Fruit fly (Drosophila melanogaster): ENCODE data around the gene CG17477.
A peak's percentile ranks its signal among the peaks of the same experiment; 100 is the strongest.

Gene CG17477

dm6 chr3R:17151376-17152026 is 24.8 kb upstream of the CG17477 start, which contains the start of gene CG5292 (continued):
- TF ChIP-seq amos (GFP tag; IDR thresholded peaks at IDR 0.05; ENCODE audit: partially characterized antibody): peak; percentile 61; the same call in 1 of the 2 replicates
- peak; percentile 50 for TF ChIP-seq BEAF-32 (GFP tag; optimal IDR thresholded peaks at IDR 0.05)
- TF ChIP-seq cas (GFP tag; IDR thresholded peaks at IDR 0.05): peak; percentile 40; the same call in 1 of the 2 replicates
- no peak for TF ChIP-seq CG8281 (tag; optimal IDR thresholded peaks at IDR 0.05)
- TF ChIP-seq ATbp (GFP tag; optimal IDR thresholded peaks at IDR 0.05): peak; percentile 8
- 0 out of 2 replicates have a peak, but pooled peaks have one; percentile 35 for TF ChIP-seq hbn (GFP tag; IDR thresholded peaks at IDR 0.05; ENCODE audit: partially characterized antibody)
- no peak for TF ChIP-seq ato (GFP tag; IDR thresholded peaks at IDR 0.05; ENCODE audit: partially characterized antibody)
- TF ChIP-seq CG17186 (GFP tag; optimal IDR thresholded peaks at IDR 0.05): peak; percentile 13
- TF ChIP-seq sens (GFP tag): peak; percentile 93
- peak; percentile 63 for TF ChIP-seq caup (GFP tag; optimal IDR thresholded peaks at IDR 0.05; ENCODE audit: severe bottlenecking)
- no peak for TF ChIP-seq chif (GFP tag; optimal IDR thresholded peaks at IDR 0.05)
- peak; percentile 33 for TF ChIP-seq slou (GFP tag; optimal IDR thresholded peaks at IDR 0.05)
- no peak for TF ChIP-seq ap (GFP tag; IDR thresholded peaks at IDR 0.05)
- peak; percentile 22 for TF ChIP-seq Sry-β (GFP tag; optimal IDR thresholded peaks at IDR 0.05)
- TF ChIP-seq Six4 (GFP tag; optimal IDR thresholded peaks at IDR 0.05): no peak
- TF ChIP-seq dysf (GFP tag; IDR thresholded peaks at IDR 0.05): peak; percentile 60; the same call in 2 of the 3 replicates
- peak; percentile 51 for TF ChIP-seq HLH3B (GFP tag; IDR thresholded peaks at IDR 0.05)
- no peak for TF ChIP-seq grau (tag; optimal IDR thresholded peaks at IDR 0.05)
- TF ChIP-seq cato (GFP tag; optimal IDR thresholded peaks at IDR 0.05; ENCODE audit: borderline replicate concordance): no peak
- TF ChIP-seq Lpt (GFP tag; optimal IDR thresholded peaks at IDR 0.05): no peak
- no peak for TF ChIP-seq sna (GFP tag; IDR thresholded peaks at IDR 0.05; ENCODE audit: partially characterized antibody)
- TF ChIP-seq GATAe (GFP tag; conservative IDR thresholded peaks at IDR 0.05): no peak
- TF ChIP-seq MESR4 (GFP tag; optimal IDR thresholded peaks at IDR 0.05): peak; percentile 66
- peak in 1 of 2 experiments; percentile 28 for TF ChIP-seq Pdp1 (GFP tag; optimal IDR thresholded peaks at IDR 0.05)
- TF ChIP-seq CG11247 (GFP tag; IDR thresholded peaks at IDR 0.05): peak; percentile 47; the same call in 1 of the 2 replicates
- TF ChIP-seq fd64A (GFP tag; optimal IDR thresholded peaks at IDR 0.05): no peak
- peak; percentile 78 for TF ChIP-seq dm (GFP tag; optimal IDR thresholded peaks at IDR 0.05)
- TF ChIP-seq lmd (GFP tag; IDR thresholded peaks at IDR 0.05): peak; percentile 42; the same call in 1 of the 2 replicates
- no peak for TF ChIP-seq nerfin-1 (tag; optimal IDR thresholded peaks at IDR 0.05)
- no peak for TF ChIP-seq vnd (GFP tag; IDR thresholded peaks at IDR 0.05; ENCODE audit: partially characterized antibody)
- no peak for TF ChIP-seq CG15073 (GFP tag; optimal IDR thresholded peaks at IDR 0.05)
- TF ChIP-seq CG10959 (GFP tag; IDR thresholded peaks at IDR 0.05): 0 out of 2 replicates have a peak, but pooled peaks have one; percentile 27
- no peak for TF ChIP-seq CG18262 (tag; optimal IDR thresholded peaks at IDR 0.05)
- TF ChIP-seq so (GFP tag; IDR thresholded peaks at IDR 0.05): peak; percentile 49; the same call in 1 of the 3 replicates
- TF ChIP-seq Hsf (GFP tag; optimal IDR thresholded peaks at IDR 0.05): peak; percentile 60
- TF ChIP-seq CG12769 (tag; optimal IDR thresholded peaks at IDR 0.05): no peak
- peak; percentile 23; the same call in 1 of the 2 replicates for TF ChIP-seq sisA (GFP tag; IDR thresholded peaks at IDR 0.05)
- TF ChIP-seq dmrt11E (tag; optimal IDR thresholded peaks at IDR 0.05): peak; percentile 37
- TF ChIP-seq CoRest (tag; optimal IDR thresholded peaks at IDR 0.05): peak; percentile 73
- no peak for TF ChIP-seq CG18764 (GFP tag; optimal IDR thresholded peaks at IDR 0.05)
- no peak for TF ChIP-seq crol (GFP tag; IDR thresholded peaks at IDR 0.05)
- peak; percentile 88 for TF ChIP-seq ci (GFP tag; IDR thresholded peaks at IDR 0.05)
- peak; percentile 52 for TF ChIP-seq chn (GFP tag; optimal IDR thresholded peaks at IDR 0.05)
- TF ChIP-seq CG4707 (GFP tag; optimal IDR thresholded peaks at IDR 0.05): no peak
- TF ChIP-seq CG1603 (tag; optimal IDR thresholded peaks at IDR 0.05): peak; percentile 80
- TF ChIP-seq Antp (GFP tag; optimal IDR thresholded peaks at IDR 0.05): peak; percentile 35
- TF ChIP-seq Awh (GFP tag; IDR thresholded peaks at IDR 0.05): 0 out of 2 replicates have a peak, but pooled peaks have one; percentile 43
- TF ChIP-seq CG4820 (GFP tag; optimal IDR thresholded peaks at IDR 0.05): peak; percentile 45
- peak; percentile 54 for TF ChIP-seq ems (GFP tag; optimal IDR thresholded peaks at IDR 0.05)

All from whole organism, embryonic.